Fruit fly (Drosophila melanogaster) whole organism, embryonic: ENCODE results near the gene CG31778.

Experiments
- Atf-2 ChIP-seq: fragments of 200-800 bp; sonication (Bioruptor generic); optimal IDR thresholded peaks from 2 replicates; lab custom pipeline; 2016; ENCODE audit warnings: missing biosample characterization, missing genetic modification characterization
- Atf3 ChIP-seq: fragments of 200-800 bp; sonication (Bioruptor generic); optimal IDR thresholded peaks from 3 replicates; lab custom pipeline; 2016; ENCODE audit warnings: missing biosample characterization, missing genetic modification characterization
- CG10321 ChIP-seq: fragments of 200-800 bp; sonication (Bioruptor generic); IDR thresholded peaks from 2 replicates; pipeline ENCODE4 v1.3.6; 2022; ENCODE audit warnings: missing biosample characterization, missing genetic modification characterization
- CG10565 ChIP-seq: fragments of 200-800 bp; sonication (Bioruptor generic); optimal IDR thresholded peaks from 3 replicates; lab custom pipeline; 2016; ENCODE audit warnings: missing biosample characterization, mild to moderate bottlenecking, missing genetic modification characterization
- CG13287 ChIP-seq: fragments of 200-800 bp; sonication (Bioruptor generic); IDR thresholded peaks from 2 replicates; pipeline ENCODE4 v1.3.6; 2022; ENCODE audit warnings: missing biosample characterization, missing genetic modification characterization; ENCODE audit not compliant: partially characterized antibody
- CG15514 ChIP-seq: fragments of 200-800 bp; sonication (Bioruptor generic); optimal IDR thresholded peaks from 3 replicates; lab custom pipeline; 2017; ENCODE audit warnings: missing biosample characterization, missing genetic modification characterization, mild to moderate bottlenecking, moderate library complexity, missing genetic modification reagents
- CG17328 ChIP-seq: fragments of 200-800 bp; sonication (Bioruptor generic); IDR thresholded peaks from 2 replicates; pipeline ENCODE4 v1.3.6; 2022; ENCODE audit warnings: missing biosample characterization, missing genetic modification characterization
- CG17802 ChIP-seq: fragments of 200-800 bp; sonication (Bioruptor generic); optimal IDR thresholded peaks from 2 replicates; lab custom pipeline; 2018; ENCODE audit warnings: missing biosample characterization, mild to moderate bottlenecking, missing genetic modification characterization, moderate library complexity
- CG1832 ChIP-seq: fragments of 200-800 bp; sonication (Bioruptor generic); optimal IDR thresholded peaks from 2 replicates; lab custom pipeline; 2017; ENCODE audit warnings: missing biosample characterization, mild to moderate bottlenecking, missing genetic modification characterization, inconsistent platforms
- CG2202 ChIP-seq: fragments of 200-800 bp; sonication (Bioruptor generic); optimal IDR thresholded peaks from 2 replicates; lab custom pipeline; 2018; ENCODE audit warnings: missing biosample characterization, mild to moderate bottlenecking, missing genetic modification characterization
- CG31365 ChIP-seq: fragments of 200-800 bp; sonication (Bioruptor generic); optimal IDR thresholded peaks from 2 replicates; lab custom pipeline; 2018; ENCODE audit warnings: missing biosample characterization, mild to moderate bottlenecking, missing genetic modification characterization
- CG32767 ChIP-seq: fragments of 200-800 bp; sonication (Bioruptor generic); IDR thresholded peaks from 2 replicates; pipeline ENCODE4 v1.3.6; 2022; ENCODE audit warnings: missing biosample characterization, missing genetic modification characterization
- CG34224 ChIP-seq: fragments of 200-800 bp; sonication (Bioruptor generic); IDR thresholded peaks from 3 replicates; pipeline ENCODE4 v1.3.6; 2022; ENCODE audit warnings: missing biosample characterization, missing genetic modification characterization; ENCODE audit not compliant: partially characterized antibody
- CG4282 ChIP-seq: fragments of 200-800 bp; sonication (Bioruptor generic); optimal IDR thresholded peaks from 2 replicates; lab custom pipeline; 2016; ENCODE audit warnings: missing biosample characterization, missing genetic modification characterization
- CG6854 ChIP-seq: fragments of 200-800 bp; sonication (Bioruptor generic); optimal IDR thresholded peaks from 3 replicates; lab custom pipeline; 2017; ENCODE audit warnings: missing biosample characterization, mild to moderate bottlenecking, missing genetic modification characterization
- CG7745 ChIP-seq: fragments of 200-800 bp; sonication (Bioruptor generic); optimal IDR thresholded peaks from 2 replicates; lab custom pipeline; 2018; ENCODE audit warnings: missing biosample characterization, mild to moderate bottlenecking, missing genetic modification characterization, moderate library complexity
- CG8478 ChIP-seq: fragments of >200 bp; optimal IDR thresholded peaks from 2 replicates; lab custom pipeline; 2018
- CG9876 ChIP-seq: fragments of 200-800 bp; sonication (Bioruptor generic); optimal IDR thresholded peaks from 2 replicates; lab custom pipeline; 2016; ENCODE audit warnings: missing biosample characterization, missing genetic modification characterization
- CHES-1-like ChIP-seq: fragments of 200-800 bp; sonication (Bioruptor generic); optimal IDR thresholded peaks from 2 replicates; lab custom pipeline; 2016; ENCODE audit warnings: missing biosample characterization, missing genetic modification characterization
- CTCF ChIP-seq: fragments of 200-800 bp; sonication (Bioruptor generic); optimal IDR thresholded peaks from 2 replicates; lab custom pipeline; 2017; ENCODE audit warnings: missing biosample characterization, mild to moderate bottlenecking, missing genetic modification characterization, moderate library complexity
- CkIIα-i1 ChIP-seq: fragments of 200-800 bp; sonication (Bioruptor generic); IDR thresholded peaks from 2 replicates; pipeline ENCODE4 v1.3.6; 2022; ENCODE audit warnings: missing biosample characterization, missing genetic modification characterization
- Dll ChIP-seq: fragments of 200-800 bp; sonication (Bioruptor generic); IDR thresholded peaks from 4 replicates; pipeline ENCODE4 v1.3.6; 2022; ENCODE audit warnings: missing biosample characterization, missing genetic modification characterization; ENCODE audit not compliant: partially characterized antibody
- E2f1 ChIP-seq: fragments of 200-800 bp; sonication (Bioruptor generic); IDR thresholded peaks from 2 replicates; pipeline ENCODE4 v1.3.6; 2022; ENCODE audit warnings: missing biosample characterization, missing genetic modification characterization
- Ets97D ChIP-seq: fragments of 200-800 bp; sonication (Bioruptor generic); optimal IDR thresholded peaks from 3 replicates; lab custom pipeline; 2016; ENCODE audit warnings: missing biosample characterization, missing genetic modification characterization
- Meics ChIP-seq: fragments of 200-800 bp; sonication (Bioruptor generic); optimal IDR thresholded peaks from 2 replicates; lab custom pipeline; 2017; ENCODE audit warnings: missing biosample characterization, mild to moderate bottlenecking, missing genetic modification characterization
- Spps ChIP-seq: fragments of 200-800 bp; sonication (Bioruptor generic); optimal IDR thresholded peaks from 2 replicates; lab custom pipeline; 2018; ENCODE audit warnings: missing biosample characterization, mild to moderate bottlenecking, missing genetic modification characterization
- Trl ChIP-seq, 3 experiments: fragments of >200 bp in 2 of 3; fragments of 200-800 bp in 1 of 3; sonication (Bioruptor generic) in 1 of 3; optimal IDR thresholded peaks; 2 replicates in 1 of 3; 3 replicates in 2 of 3; lab custom pipeline; 2016 to 2017; ENCODE audit warnings: missing biosample characterization in 1 of 3, missing genetic modification characterization in 1 of 3
- Xbp1 ChIP-seq: fragments of 200-800 bp; sonication (Bioruptor generic); optimal IDR thresholded peaks from 3 replicates; lab custom pipeline; 2016; ENCODE audit warnings: missing biosample characterization, mild to moderate bottlenecking, missing genetic modification characterization
- ash1 ChIP-seq: fragments of 200-800 bp; sonication (Bioruptor generic); optimal IDR thresholded peaks from 2 replicates; lab custom pipeline; 2018; ENCODE audit warnings: missing biosample characterization, mild to moderate bottlenecking, missing genetic modification characterization
- bowl ChIP-seq: fragments of 200-800 bp; sonication (Bioruptor generic); IDR thresholded peaks from 2 replicates; pipeline ENCODE4 v1.3.6; 2022; ENCODE audit warnings: missing biosample characterization, missing genetic modification characterization
- crol ChIP-seq: fragments of 200-800 bp; sonication (Bioruptor generic); IDR thresholded peaks from 2 replicates; pipeline ENCODE4 v1.3.6; 2022; ENCODE audit warnings: missing biosample characterization, missing genetic modification characterization
- dimm ChIP-seq: fragments of 200-800 bp; sonication (Bioruptor generic); IDR thresholded peaks from 2 replicates; pipeline ENCODE4 v1.3.6; 2022; ENCODE audit warnings: missing biosample characterization, missing genetic modification characterization
- fd102C ChIP-seq: fragments of 200-800 bp; sonication (Bioruptor generic); optimal IDR thresholded peaks from 2 replicates; lab custom pipeline; 2018; ENCODE audit warnings: missing biosample characterization, mild to moderate bottlenecking, missing genetic modification characterization, moderate library complexity
- gce ChIP-seq: fragments of 200-800 bp; sonication (Bioruptor generic); IDR thresholded peaks from 3 replicates; pipeline ENCODE4 v1.3.6; 2022; ENCODE audit warnings: missing biosample characterization, missing genetic modification characterization
- gcm2 ChIP-seq: fragments of 200-800 bp; sonication (Bioruptor generic); optimal IDR thresholded peaks from 2 replicates; lab custom pipeline; 2016; ENCODE audit warnings: missing biosample characterization, missing genetic modification characterization
- lab ChIP-seq: fragments of 200-800 bp; sonication (Bioruptor generic); optimal IDR thresholded peaks from 3 replicates; lab custom pipeline; 2017; ENCODE audit warnings: missing biosample characterization, missing genetic modification characterization, mild to moderate bottlenecking, moderate library complexity, missing genetic modification reagents
- luna ChIP-seq: fragments of 200-800 bp; sonication (Bioruptor generic); optimal IDR thresholded peaks from 2 replicates; lab custom pipeline; 2016; ENCODE audit warnings: missing biosample characterization, missing genetic modification characterization
- nerfin-1 ChIP-seq: fragments of 200-800 bp; sonication (Bioruptor generic); optimal IDR thresholded peaks from 3 replicates; lab custom pipeline; 2019; ENCODE audit warnings: missing biosample characterization, mild to moderate bottlenecking, missing genetic modification characterization, moderate library complexity
- nerfin-2 ChIP-seq: fragments of 200-800 bp; sonication (Bioruptor generic); IDR thresholded peaks from 2 replicates; pipeline ENCODE4 v1.3.6; 2022; ENCODE audit warnings: missing biosample characterization, missing genetic modification characterization; ENCODE audit not compliant: partially characterized antibody
- phol ChIP-seq: fragments of 200-800 bp; sonication (Bioruptor generic); optimal IDR thresholded peaks from 3 replicates; lab custom pipeline; 2018; ENCODE audit warnings: missing biosample characterization, mild to moderate bottlenecking, missing genetic modification characterization, moderate library complexity
- pros ChIP-seq: fragments of 200-800 bp; sonication (Bioruptor generic); optimal IDR thresholded peaks from 3 replicates; lab custom pipeline; 2019; ENCODE audit warnings: missing biosample characterization, mild to moderate bottlenecking, missing genetic modification characterization, moderate library complexity
- sc ChIP-seq, 3 experiments: fragments of >200 bp in 2 of 3; fragments of 200-800 bp in 1 of 3; sonication (Bioruptor generic) in 1 of 3; optimal IDR thresholded peaks; 2 replicates in 2 of 3; 3 replicates in 1 of 3; lab custom pipeline; 2017; ENCODE audit warnings: mild to moderate bottlenecking in 1 of 3, missing biosample characterization in 1 of 3, missing genetic modification characterization in 1 of 3, missing genetic modification reagents in 1 of 3
- sens-2 ChIP-seq: fragments of 200-800 bp; sonication (Bioruptor generic); IDR thresholded peaks from 2 replicates; pipeline ENCODE4 v1.3.6; 2022; ENCODE audit warnings: missing biosample characterization, missing genetic modification characterization
- sim ChIP-seq: fragments of 200-800 bp; sonication (Bioruptor generic); IDR thresholded peaks from 2 replicates; pipeline ENCODE4 v1.3.6; 2022; ENCODE audit warnings: missing biosample characterization, missing genetic modification characterization
- sqz ChIP-seq: fragments of 200-800 bp; sonication (Bioruptor generic); optimal IDR thresholded peaks from 3 replicates; lab custom pipeline; 2018; ENCODE audit warnings: missing biosample characterization, mild to moderate bottlenecking, missing genetic modification characterization
- ssp ChIP-seq: fragments of 200-800 bp; sonication (Bioruptor generic); IDR thresholded peaks from 2 replicates; pipeline ENCODE4 v1.3.6; 2022; ENCODE audit warnings: missing biosample characterization, missing genetic modification characterization
- tio ChIP-seq: fragments of 200-800 bp; sonication (Bioruptor generic); optimal IDR thresholded peaks from 2 replicates; lab custom pipeline; 2017; ENCODE audit warnings: missing biosample characterization, missing genetic modification characterization, inconsistent platforms
- tll ChIP-seq, 2 experiments: fragments of 200-800 bp in 1 of 2; fragments of >200 bp in 1 of 2; sonication (Bioruptor generic) in 1 of 2; optimal IDR thresholded peaks; 2 replicates each; lab custom pipeline; 2017 to 2019; ENCODE audit warnings: missing biosample characterization in 2 of 2, missing genetic modification characterization in 2 of 2, mild to moderate bottlenecking in 1 of 2, moderate library complexity in 1 of 2
- unc-4 ChIP-seq: fragments of 200-800 bp; sonication (Bioruptor generic); IDR thresholded peaks from 2 replicates; pipeline ENCODE4 v1.3.6; 2022; ENCODE audit warnings: missing biosample characterization, missing genetic modification characterization; ENCODE audit not compliant: partially characterized antibody
- vfl ChIP-seq: fragments of 200-800 bp; sonication (Bioruptor generic); optimal IDR thresholded peaks from 2 replicates; lab custom pipeline; 2016; ENCODE audit warnings: missing biosample characterization, missing genetic modification characterization

The CG31778 gene

dm6 chr2L:3662307-3662795 lies 42.9 kb downstream of the CG31778 start, which contains the start of gene Drgx:
Gene Drgx, plus strand, starts transcription at chr2L:3662745.
- TF ChIP-seq CHES-1-like (GFP tag; lab: Kevin White, UChicago) (no peak), Atf-2 (GFP tag; lab: Kevin White, UChicago) (no peak), CG1832 (GFP tag; lab: Kevin White, UChicago) (peak; percentile 93), Atf3 (no peak), ssp (GFP tag; lab: Robert Waterston, UW) (no peak), crol (peak; percentile 94), Dll (GFP tag; lab: Robert Waterston, UW) (0 out of 4 replicates have a peak, but pooled peaks have one; percentile 20), Spps (tag; lab: Kevin White, UChicago) (no peak), sim (no peak), ash1 (GFP tag; lab: Kevin White, UChicago) (no peak), CG2202 (tag; lab: Kevin White, UChicago) (no peak), CG34224 (GFP tag; lab: Robert Waterston, UW) (peak; percentile 35; the same call in 2 of the 3 replicates), CG31365 (tag; lab: Kevin White, UChicago) (no peak), dimm (GFP tag; lab: Robert Waterston, UW) (no peak), gcm2 (GFP tag; lab: Kevin White, UChicago) (no peak), Meics (GFP tag; lab: Kevin White, UChicago) (no peak), vfl (no peak), Ets97D (GFP tag; lab: Kevin White, UChicago) (no peak), CG17802 (tag; lab: Kevin White, UChicago) (no peak), CG4282 (GFP tag; lab: Kevin White, UChicago) (no peak), unc-4 (GFP tag; lab: Robert Waterston, UW) (0 out of 2 replicates have a peak, but pooled peaks have one; percentile 14), fd102C (GFP tag; lab: Kevin White, UChicago) (no peak), luna (no peak), lab (GFP tag; lab: Kevin White, UChicago) (no peak), CG7745 (tag; lab: Kevin White, UChicago) (no peak), CkIIα-i1 (GFP tag; lab: Robert Waterston, UW) (no peak), bowl (no peak), CG6854 (GFP tag; lab: Kevin White, UChicago) (no peak), CG13287 (GFP tag; lab: Robert Waterston, UW) (peak; percentile 31; the same call in 1 of the 2 replicates), CG10321 (GFP tag; lab: Robert Waterston, UW) (peak; percentile 93), sens-2 (GFP tag; lab: Robert Waterston, UW) (no peak), CG10565 (GFP tag; lab: Kevin White, UChicago) (no peak), tio (no peak), CG15514 (GFP tag; lab: Kevin White, UChicago) (no peak), Trl (optimal IDR thresholded peaks at IDR 0.05; lab: Kevin White, UChicago) (peak; percentile 37 to 58), Trl (GFP tag; optimal IDR thresholded peaks at IDR 0.05; lab: Kevin White, UChicago) (no peak), nerfin-2 (GFP tag; lab: Robert Waterston, UW) (peak; percentile 17; the same call in 1 of the 2 replicates), tll (GFP tag; optimal IDR thresholded peaks at IDR 0.05; lab: Kevin White, UChicago) (no peak), CG32767 (GFP tag; lab: Robert Waterston, UW) (0 out of 2 replicates have a peak, but pooled peaks have one; percentile 19), CG9876 (GFP tag; lab: Kevin White, UChicago) (no peak), gce (GFP tag; lab: Robert Waterston, UW) (no peak), nerfin-1 (tag; lab: Kevin White, UChicago) (peak; percentile 64), Xbp1 (GFP tag; lab: Kevin White, UChicago) (no peak), sc (optimal IDR thresholded peaks at IDR 0.05; lab: Kevin White, UChicago) (no peak), sc (GFP tag; optimal IDR thresholded peaks at IDR 0.05; lab: Kevin White, UChicago) (no peak), sqz (GFP tag; lab: Kevin White, UChicago) (no peak), pros (peak; percentile 66), CTCF (GFP tag; lab: Kevin White, UChicago) (peak; percentile 14), CG17328 (GFP tag; lab: Robert Waterston, UW) (no peak), CG8478 (lab: Kevin White, UChicago) (peak; percentile 87), phol (tag; lab: Kevin White, UChicago) (peak; percentile 9), E2f1 (no peak)
